Fruit fly (Drosophila melanogaster) whole organism, embryonic: ENCODE measurements around the gene CG3740.
A peak's percentile ranks its signal among the peaks of the same experiment; 100 is the strongest.

Experiments used
- Atf-2 ChIP-seq: fragments of 200-800 bp; sonication (Bioruptor generic); optimal IDR thresholded peaks from 2 replicates; lab custom pipeline; 2016; ENCODE audit warnings: missing biosample characterization, missing genetic modification characterization
- Bteb2 ChIP-seq: fragments of 200-800 bp; sonication (Bioruptor generic); optimal IDR thresholded peaks from 2 replicates; lab custom pipeline; 2016; ENCODE audit warnings: missing biosample characterization, missing genetic modification characterization
- CG10147 ChIP-seq: fragments of 200-800 bp; sonication (Bioruptor generic); optimal IDR thresholded peaks from 2 replicates; lab custom pipeline; 2019; ENCODE audit warnings: missing biosample characterization, mild to moderate bottlenecking, missing genetic modification characterization, moderate library complexity
- CG11085 ChIP-seq: fragments of 200-800 bp; sonication (Bioruptor generic); IDR thresholded peaks from 2 replicates; pipeline ENCODE4 v1.3.6; 2022; ENCODE audit warnings: missing biosample characterization, missing genetic modification characterization
- CG11560 ChIP-seq: fragments of 200-800 bp; sonication (Bioruptor generic); IDR thresholded peaks from 3 replicates; pipeline ENCODE4 v1.3.6; 2022; ENCODE audit warnings: missing biosample characterization, missing genetic modification characterization
- CG12071 ChIP-seq: fragments of 200-800 bp; sonication (Bioruptor generic); optimal IDR thresholded peaks from 3 replicates; lab custom pipeline; 2018; ENCODE audit warnings: missing biosample characterization, mild to moderate bottlenecking, missing genetic modification characterization
- CG12104 ChIP-seq: fragments of 200-800 bp; sonication (Bioruptor generic); optimal IDR thresholded peaks from 3 replicates; lab custom pipeline; 2016; ENCODE audit warnings: missing biosample characterization, missing genetic modification characterization
- CG12236 ChIP-seq: fragments of 200-800 bp; sonication (Bioruptor generic); optimal IDR thresholded peaks from 2 replicates; lab custom pipeline; 2016; ENCODE audit warnings: missing biosample characterization, missing genetic modification characterization
- CG12942 ChIP-seq: fragments of 200-800 bp; sonication (Bioruptor generic); optimal IDR thresholded peaks from 3 replicates; lab custom pipeline; 2016; ENCODE audit warnings: missing biosample characterization, missing genetic modification characterization
- CG13296 ChIP-seq: fragments of 200-800 bp; sonication (Bioruptor generic); optimal IDR thresholded peaks from 3 replicates; lab custom pipeline; 2018; ENCODE audit warnings: missing biosample characterization, mild to moderate bottlenecking, missing genetic modification characterization
- CG14710 ChIP-seq: fragments of 200-800 bp; sonication (Bioruptor generic); optimal IDR thresholded peaks from 3 replicates; lab custom pipeline; 2019; ENCODE audit warnings: missing biosample characterization, mild to moderate bottlenecking, missing genetic modification characterization, moderate library complexity
- CG14860 ChIP-seq: fragments of 200-800 bp; sonication (Bioruptor generic); IDR thresholded peaks from 3 replicates; pipeline ENCODE4 v1.3.6; 2022; ENCODE audit warnings: missing biosample characterization, missing genetic modification characterization; ENCODE audit not compliant: partially characterized antibody
- CG17186 ChIP-seq: fragments of 200-800 bp; sonication (Bioruptor generic); optimal IDR thresholded peaks from 3 replicates; lab custom pipeline; 2017; ENCODE audit warnings: missing biosample characterization, missing genetic modification reagents, missing genetic modification characterization
- CG2116 ChIP-seq: fragments of 200-800 bp; sonication (Bioruptor generic); optimal IDR thresholded peaks from 3 replicates; lab custom pipeline; 2018; ENCODE audit warnings: missing biosample characterization, mild to moderate bottlenecking, missing genetic modification characterization
- CG31441 ChIP-seq: fragments of 200-800 bp; sonication (Bioruptor generic); IDR thresholded peaks from 2 replicates; pipeline ENCODE4 v1.3.6; 2022; ENCODE audit warnings: missing biosample characterization, missing genetic modification characterization
- CG32767 ChIP-seq: fragments of 200-800 bp; sonication (Bioruptor generic); IDR thresholded peaks from 2 replicates; pipeline ENCODE4 v1.3.6; 2022; ENCODE audit warnings: missing biosample characterization, missing genetic modification characterization
- D ChIP-seq, 2 experiments: fragments of 200-800 bp in 1 of 2; fragments of >200 bp in 1 of 2; sonication (Bioruptor generic) in 1 of 2; optimal IDR thresholded peaks; 2 replicates in 1 of 2; 3 replicates in 1 of 2; lab custom pipeline; 2017; ENCODE audit warnings: mild to moderate bottlenecking in 1 of 2, missing biosample characterization in 1 of 2, missing genetic modification characterization in 1 of 2, missing genetic modification reagents in 1 of 2
- Deaf1 ChIP-seq: fragments of 200-800 bp; optimal IDR thresholded peaks from 3 replicates; lab custom pipeline; 2019; ENCODE audit warnings: missing biosample characterization, mild to moderate bottlenecking, missing genetic modification characterization, moderate library complexity
- Doc2 ChIP-seq: fragments of 200-800 bp; sonication (Bioruptor generic); IDR thresholded peaks from 2 replicates; pipeline ENCODE4 v1.3.6; 2022; ENCODE audit warnings: missing biosample characterization, missing genetic modification characterization
- E2f2 ChIP-seq: fragments of 200-800 bp; sonication (Bioruptor generic); IDR thresholded peaks from 2 replicates; pipeline ENCODE4 v1.3.6; 2022; ENCODE audit warnings: missing biosample characterization, missing genetic modification characterization
- HLH3B ChIP-seq: fragments of 200-800 bp; sonication (Bioruptor generic); IDR thresholded peaks from 2 replicates; pipeline ENCODE4 v1.3.6; 2022; ENCODE audit warnings: missing biosample characterization, missing genetic modification characterization
- Hr39 ChIP-seq: fragments of >200 bp; optimal IDR thresholded peaks from 2 replicates; lab custom pipeline; 2017
- Hsf ChIP-seq: fragments of 200-800 bp; sonication (Bioruptor generic); optimal IDR thresholded peaks from 3 replicates; lab custom pipeline; 2016; ENCODE audit warnings: missing biosample characterization, missing genetic modification characterization
- Med ChIP-seq: fragments of 200-800 bp; sonication (Bioruptor generic); peaks from one replicate; lab custom pipeline; 2016; ENCODE audit warnings: missing biosample characterization, missing genetic modification characterization, mild to moderate bottlenecking, inconsistent platforms, moderate library complexity
- Neu2 ChIP-seq: fragments of 200-800 bp; sonication (Bioruptor generic); optimal IDR thresholded peaks from 3 replicates; lab custom pipeline; 2016; ENCODE audit warnings: missing biosample characterization, missing genetic modification characterization, borderline replicate concordance
- Nf-YA ChIP-seq: fragments of 200-800 bp; sonication (Bioruptor generic); IDR thresholded peaks from 2 replicates; pipeline ENCODE4 v1.3.6; 2022; ENCODE audit warnings: missing biosample characterization, missing genetic modification characterization
- NfI ChIP-seq: fragments of 200-800 bp; sonication (Bioruptor generic); optimal IDR thresholded peaks from 3 replicates; lab custom pipeline; 2018; ENCODE audit warnings: missing biosample characterization, mild to moderate bottlenecking, missing genetic modification characterization, moderate library complexity
- amos ChIP-seq: fragments of 200-800 bp; sonication (Bioruptor generic); IDR thresholded peaks from 2 replicates; pipeline ENCODE4 v1.3.6; 2022; ENCODE audit warnings: missing biosample characterization, missing genetic modification characterization; ENCODE audit not compliant: partially characterized antibody
- bcd ChIP-seq: fragments of 200-800 bp; sonication (Bioruptor generic); optimal IDR thresholded peaks from 2 replicates; lab custom pipeline; 2017; ENCODE audit warnings: missing biosample characterization, mild to moderate bottlenecking, missing genetic modification characterization
- chif ChIP-seq, 2 experiments: fragments of 200-800 bp; sonication (Bioruptor generic); optimal IDR thresholded peaks; 3 replicates each; lab custom pipeline; 2016; ENCODE audit warnings: missing biosample characterization in 2 of 2, missing genetic modification characterization in 2 of 2
- crp ChIP-seq, 2 experiments: fragments of 200-800 bp; sonication (Bioruptor generic); optimal IDR thresholded peaks; 2 replicates in 1 of 2; 3 replicates in 1 of 2; lab custom pipeline; 2017; ENCODE audit warnings: missing biosample characterization in 2 of 2, missing genetic modification characterization in 2 of 2, mild to moderate bottlenecking in 1 of 2, moderate library complexity in 1 of 2
- dysf ChIP-seq: fragments of 200-800 bp; sonication (Bioruptor generic); IDR thresholded peaks from 3 replicates; pipeline ENCODE4 v1.3.6; 2022; ENCODE audit warnings: missing biosample characterization, missing genetic modification characterization
- gem ChIP-seq: fragments of 200-800 bp; sonication (Bioruptor generic); optimal IDR thresholded peaks from 2 replicates; lab custom pipeline; 2019; ENCODE audit warnings: missing biosample characterization, mild to moderate bottlenecking, missing genetic modification characterization, moderate library complexity
- gsb ChIP-seq: fragments of 200-800 bp; sonication (Bioruptor generic); IDR thresholded peaks from 2 replicates; pipeline ENCODE4 v1.3.6; 2022; ENCODE audit warnings: missing biosample characterization, missing genetic modification characterization
- hb ChIP-seq: fragments of 200-800 bp; sonication (Bioruptor generic); IDR thresholded peaks from 3 replicates; pipeline ENCODE4 v1.3.6; 2022; ENCODE audit warnings: missing biosample characterization, missing genetic modification characterization; ENCODE audit not compliant: partially characterized antibody
- ind ChIP-seq: fragments of 200-800 bp; sonication (Bioruptor generic); optimal IDR thresholded peaks from 3 replicates; lab custom pipeline; 2016; ENCODE audit warnings: missing biosample characterization, missing genetic modification characterization
- lov ChIP-seq, 2 experiments: fragments of 200-800 bp in 1 of 2; fragments of >200 bp in 1 of 2; sonication (Bioruptor generic) in 1 of 2; IDR thresholded peaks in 1 of 2; optimal IDR thresholded peaks in 1 of 2; 2 replicates in 1 of 2; 3 replicates in 1 of 2; pipeline versions ENCODE4 v1.3.6 to Lab custom; 2017 to 2022; ENCODE audit warnings: missing biosample characterization in 1 of 2, missing genetic modification characterization in 1 of 2
- maf-S ChIP-seq: fragments of 200-800 bp; sonication (Bioruptor generic); optimal IDR thresholded peaks from 2 replicates; lab custom pipeline; 2016; ENCODE audit warnings: missing biosample characterization, missing genetic modification characterization
- nom ChIP-seq: fragments of 200-800 bp; sonication (Bioruptor generic); optimal IDR thresholded peaks from 2 replicates; lab custom pipeline; 2017; ENCODE audit warnings: missing biosample characterization, missing genetic modification characterization, mild to moderate bottlenecking, moderate library complexity, missing genetic modification reagents
- onecut ChIP-seq: fragments of 200-800 bp; sonication (Bioruptor generic); IDR thresholded peaks from 2 replicates; pipeline ENCODE4 v1.3.6; 2022; ENCODE audit warnings: missing biosample characterization, missing genetic modification characterization
- pan ChIP-seq, 4 experiments: fragments of >200 bp in 3 of 4; fragments of 200-800 bp in 1 of 4; sonication (Bioruptor generic) in 1 of 4; optimal IDR thresholded peaks in 3 of 4; IDR thresholded peaks in 1 of 4; 2 replicates each; pipeline versions ENCODE4 v1.3.6 to Lab custom; 2017 to 2022; ENCODE audit warnings: missing biosample characterization in 2 of 4, missing genetic modification characterization in 2 of 4, mixed read lengths in 1 of 4
- pho ChIP-seq: fragments of 200-800 bp; sonication (Bioruptor generic); optimal IDR thresholded peaks from 2 replicates; lab custom pipeline; 2016; ENCODE audit warnings: missing biosample characterization, missing genetic modification characterization
- sens ChIP-seq: fragments of 200-800 bp; sonication (Bioruptor generic); peaks from one replicate; lab custom pipeline; 2016; ENCODE audit warnings: missing biosample characterization, missing genetic modification characterization
- slbo ChIP-seq: fragments of 200-800 bp; sonication (Bioruptor generic); IDR thresholded peaks from 2 replicates; pipeline ENCODE4 v1.3.6; 2022; ENCODE audit warnings: missing biosample characterization, missing genetic modification characterization
- tll ChIP-seq, 2 experiments: fragments of 200-800 bp in 1 of 2; fragments of >200 bp in 1 of 2; sonication (Bioruptor generic) in 1 of 2; optimal IDR thresholded peaks; 2 replicates each; lab custom pipeline; 2017 to 2019; ENCODE audit warnings: missing biosample characterization in 2 of 2, missing genetic modification characterization in 2 of 2, mild to moderate bottlenecking in 1 of 2, moderate library complexity in 1 of 2
- tna ChIP-seq: fragments of 200-800 bp; sonication (Bioruptor generic); IDR thresholded peaks from 2 replicates; pipeline ENCODE4 v1.3.6; 2022; ENCODE audit warnings: missing biosample characterization, missing genetic modification characterization; ENCODE audit not compliant: partially characterized antibody
- trem ChIP-seq: fragments of 200-800 bp; optimal IDR thresholded peaks from 3 replicates; lab custom pipeline; 2019; ENCODE audit warnings: missing biosample characterization, mild to moderate bottlenecking, missing genetic modification characterization, moderate library complexity
- zen2 ChIP-seq: fragments of 200-800 bp; sonication (Bioruptor generic); IDR thresholded peaks from 3 replicates; pipeline ENCODE4 v1.3.6; 2022; ENCODE audit warnings: missing biosample characterization, missing genetic modification characterization; ENCODE audit not compliant: partially characterized antibody

The CG3740 gene

DNA sequence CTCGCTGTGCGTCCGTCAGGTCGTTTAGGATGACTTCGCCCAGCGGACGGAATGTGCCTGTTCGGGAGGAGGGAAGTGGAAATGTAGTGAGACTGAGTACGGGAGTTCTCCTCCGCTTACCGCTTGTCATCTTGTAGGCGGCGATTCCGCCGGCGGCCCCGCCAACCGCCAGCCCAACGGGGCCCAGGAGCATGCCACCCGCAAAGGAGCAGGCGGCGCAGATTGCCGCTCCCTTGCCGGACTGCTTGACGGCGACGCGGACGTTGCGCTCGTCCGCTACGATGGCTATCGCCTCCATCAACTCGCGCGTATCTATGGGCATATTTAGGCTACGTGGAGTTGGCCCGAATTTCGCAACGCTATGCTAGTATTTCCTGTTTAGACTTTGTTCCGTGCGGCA is 409 bp downstream of the CG3740 start, which contains the start of gene Mur2B:
TSS of gene Mur2B (minus strand) at position 101 of the 400 bp plus-strand sequence.
- TF ChIP-seq Nf-YA (GFP tag; lab: Robert Waterston, UW) (0 out of 2 replicates have a peak, but pooled peaks have one; percentile 7), nom (peak; percentile 27), NfI (GFP tag; lab: Kevin White, UChicago) (no peak), tll (GFP tag; optimal IDR thresholded peaks at IDR 0.05; lab: Kevin White, UChicago) (no peak), CG13296 (GFP tag; lab: Kevin White, UChicago) (no peak)

dm6 chrX:1664836-1665235 is 4.3 kb downstream of the CG3740 start, which contains the start of gene dor:
dor (plus strand) TSS chrX:1665052.
- TF ChIP-seq E2f2 (GFP tag; lab: Robert Waterston, UW) (peak; percentile 80), gsb (no peak), HLH3B (no peak), CG12942 (GFP tag; lab: Kevin White, UChicago) (no peak), lov (optimal IDR thresholded peaks at IDR 0.05; lab: Kevin White, UChicago) (no peak), lov (GFP tag; IDR thresholded peaks at IDR 0.05; lab: Robert Waterston, UW) (no peak), Bteb2 (GFP tag; lab: Kevin White, UChicago) (no peak), CG14860 (GFP tag; lab: Robert Waterston, UW) (peak; percentile 78), CG2116 (GFP tag; lab: Kevin White, UChicago) (peak; percentile 92), gem (tag; lab: Kevin White, UChicago) (no peak), bcd (GFP tag; lab: Kevin White, UChicago) (no peak), hb (peak; percentile 78), sens (peak; percentile 1), Hr39 (lab: Kevin White, UChicago) (no peak), dysf (GFP tag; lab: Robert Waterston, UW) (no peak), CG12104 (GFP tag; lab: Kevin White, UChicago) (no peak), CG17186 (no peak), tna (GFP tag; lab: Robert Waterston, UW) (peak; percentile 86), Atf-2 (GFP tag; lab: Kevin White, UChicago) (no peak), CG14710 (tag; lab: Kevin White, UChicago) (peak; percentile 5), CG10147 (GFP tag; lab: Kevin White, UChicago) (no peak), CG12071 (GFP tag; lab: Kevin White, UChicago) (no peak), CG12236 (GFP tag; lab: Kevin White, UChicago) (no peak), ind (GFP tag; lab: Kevin White, UChicago) (no peak), pan (optimal IDR thresholded peaks at IDR 0.05; lab: Kevin White, UChicago) (no peak), pan (GFP tag; optimal IDR thresholded peaks at IDR 0.05 in 1 of 2, IDR thresholded peaks at IDR 0.05 in 1 of 2) (no peak), Deaf1 (tag; lab: Kevin White, UChicago) (no peak), crp (GFP tag; optimal IDR thresholded peaks at IDR 0.05; lab: Kevin White, UChicago) (no peak), slbo (GFP tag; lab: Robert Waterston, UW) (no peak), maf-S (GFP tag; lab: Kevin White, UChicago) (no peak), CG32767 (GFP tag; lab: Robert Waterston, UW) (no peak), onecut (GFP tag; lab: Robert Waterston, UW) (no peak), amos (GFP tag; lab: Robert Waterston, UW) (peak; percentile 82), zen2 (GFP tag; lab: Robert Waterston, UW) (peak; percentile 72), Neu2 (GFP tag; lab: Kevin White, UChicago) (peak; percentile 69), chif (GFP tag; optimal IDR thresholded peaks at IDR 0.05; lab: Kevin White, UChicago) (no peak), Med (GFP tag; lab: Kevin White, UChicago) (peak; percentile 39), Hsf (GFP tag; lab: Kevin White, UChicago) (no peak), pho (GFP tag; lab: Kevin White, UChicago) (no peak), D (optimal IDR thresholded peaks at IDR 0.05; lab: Kevin White, UChicago) (no peak), D (GFP tag; optimal IDR thresholded peaks at IDR 0.05; lab: Kevin White, UChicago) (no peak), CG31441 (GFP tag; lab: Robert Waterston, UW) (no peak), CG11560 (no peak), CG11085 (GFP tag; lab: Robert Waterston, UW) (no peak), trem (tag; lab: Kevin White, UChicago) (peak; percentile 22), Doc2 (GFP tag; lab: Robert Waterston, UW) (no peak)
